Fruit fly (Drosophila melanogaster): ENCODE measurements around the gene CG31948.

CG31948 gene

dm6 chr2L:2420490-2420889 is 4.0 kb upstream of the CG31948 start, which contains the start of gene CG9886 (continued):
- no peak for TF ChIP-seq fd85E (GFP tag; optimal IDR thresholded peaks at IDR 0.05)
- peak; percentile 47; the same call in 2 of the 3 replicates for TF ChIP-seq CG8119 (GFP tag; IDR thresholded peaks at IDR 0.05)
- peak; percentile 22 for TF ChIP-seq net (GFP tag; optimal IDR thresholded peaks at IDR 0.05)
- no peak for TF ChIP-seq CG7368 (GFP tag; optimal IDR thresholded peaks at IDR 0.05)
- no peak for TF ChIP-seq dsx (GFP tag; optimal IDR thresholded peaks at IDR 0.05; ENCODE audit: poor library complexity, severe bottlenecking)
- peak; percentile 7 for TF ChIP-seq Ets21C (GFP tag; optimal IDR thresholded peaks at IDR 0.05)
- TF ChIP-seq OdsH (GFP tag; optimal IDR thresholded peaks at IDR 0.05), result peak; percentile 66
- peak; percentile 42 for TF ChIP-seq cyc (GFP tag; optimal IDR thresholded peaks at IDR 0.05)
- no peak for TF ChIP-seq CG11294 (GFP tag; IDR thresholded peaks at IDR 0.05)
- TF ChIP-seq Eip93F (GFP tag; optimal IDR thresholded peaks at IDR 0.05), result no peak
- no peak for TF ChIP-seq CG1621 (tag; optimal IDR thresholded peaks at IDR 0.05)
- TF ChIP-seq CG8319 (GFP tag; optimal IDR thresholded peaks at IDR 0.05), result no peak
- TF ChIP-seq pdm3 (GFP tag; optimal IDR thresholded peaks at IDR 0.05), result peak; percentile 60
- TF ChIP-seq dac (GFP tag; optimal IDR thresholded peaks at IDR 0.05), result no peak
- TF ChIP-seq Ets96B (tag; optimal IDR thresholded peaks at IDR 0.05), result peak; percentile 58
- TF ChIP-seq CG3919 (GFP tag; optimal IDR thresholded peaks at IDR 0.05), result peak; percentile 41
- TF ChIP-seq Gug (GFP tag; IDR thresholded peaks at IDR 0.05), result no peak
- no peak for TF ChIP-seq CG11762 (GFP tag; optimal IDR thresholded peaks at IDR 0.05; ENCODE audit: insufficient read depth)
- TF ChIP-seq spab (GFP tag; optimal IDR thresholded peaks at IDR 0.05), result no peak
- peak; percentile 80 for TF ChIP-seq svp (GFP tag)
- peak; percentile 34 for TF ChIP-seq Sox14 (GFP tag; optimal IDR thresholded peaks at IDR 0.05)
- peak; percentile 67 for TF ChIP-seq esn (GFP tag; optimal IDR thresholded peaks at IDR 0.05)
- no peak for TF ChIP-seq CG6276 (GFP tag; optimal IDR thresholded peaks at IDR 0.05)
- TF ChIP-seq Smox (GFP tag; optimal IDR thresholded peaks at IDR 0.05), result peak; percentile 62
- TF ChIP-seq achi (GFP tag; optimal IDR thresholded peaks at IDR 0.05), result peak; percentile 45
- TF ChIP-seq CG6854 (GFP tag; optimal IDR thresholded peaks at IDR 0.05), result no peak
- no peak for TF ChIP-seq Sox15 (GFP tag; optimal IDR thresholded peaks at IDR 0.05)
- TF ChIP-seq acj6 (GFP tag; optimal IDR thresholded peaks at IDR 0.05), result peak; percentile 55
- TF ChIP-seq Lpt (GFP tag; optimal IDR thresholded peaks at IDR 0.05), result peak; percentile 3
- no peak for TF ChIP-seq CG4318 (GFP tag; optimal IDR thresholded peaks at IDR 0.05)
- peak; percentile 44 for TF ChIP-seq Hr4 (GFP tag; optimal IDR thresholded peaks at IDR 0.05)
- peak; percentile 52 for TF ChIP-seq lz (GFP tag; optimal IDR thresholded peaks at IDR 0.05)
- no peak for TF ChIP-seq ss (GFP tag; optimal IDR thresholded peaks at IDR 0.05)
- TF ChIP-seq CG6808 (GFP tag; optimal IDR thresholded peaks at IDR 0.05), result no peak

dm6 chr2L:2419913-2420312 is 3.4 kb upstream of the CG31948 start, which contains the start of gene CG34447:
CG34447 (minus strand) TSS chr2L:2420013.
- TF ChIP-seq achi (GFP tag; optimal IDR thresholded peaks at IDR 0.05) (no peak), CG31627 (GFP tag; optimal IDR thresholded peaks at IDR 0.05) (no peak), Ets96B (tag; optimal IDR thresholded peaks at IDR 0.05) (no peak), Sox15 (GFP tag; optimal IDR thresholded peaks at IDR 0.05) (no peak), Smox (GFP tag; optimal IDR thresholded peaks at IDR 0.05) (no peak), Hr38 (GFP tag; optimal IDR thresholded peaks at IDR 0.05) (no peak), CG34406 (GFP tag; optimal IDR thresholded peaks at IDR 0.05) (no peak), lz (GFP tag; optimal IDR thresholded peaks at IDR 0.05) (no peak), Met (GFP tag; optimal IDR thresholded peaks at IDR 0.05) (no peak), OdsH (GFP tag; optimal IDR thresholded peaks at IDR 0.05) (no peak), fkh (GFP tag; optimal IDR thresholded peaks at IDR 0.05) (no peak)

DNA sequence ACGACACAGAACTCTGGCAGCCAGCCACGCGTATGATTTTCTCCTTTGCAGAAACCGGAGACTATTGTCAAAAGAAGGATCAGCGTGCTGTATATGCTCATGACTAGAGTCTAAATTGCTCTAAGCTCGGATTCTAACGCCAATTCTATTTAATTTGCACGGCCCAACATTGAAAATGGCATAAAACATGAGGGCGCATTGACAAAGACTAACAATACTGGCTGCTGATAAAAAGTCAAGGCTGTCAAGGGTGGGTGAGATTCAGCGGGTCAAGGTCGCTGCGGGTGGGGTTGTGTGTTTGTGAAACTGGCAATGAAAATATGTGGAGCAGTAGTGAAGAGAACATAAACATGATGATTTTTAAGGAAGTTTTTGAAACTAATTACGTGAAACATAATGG is 1.3 kb upstream of the CG31948 start, which contains the start of gene CG34448:
CG34448 (minus strand) TSS at position 101 of the 400 bp plus-strand sequence.
- TF ChIP-seq CG32006 (GFP tag; optimal IDR thresholded peaks at IDR 0.05), result no peak
- TF ChIP-seq Met (GFP tag; optimal IDR thresholded peaks at IDR 0.05), result no peak
- no peak for TF ChIP-seq CG3032 (tag; optimal IDR thresholded peaks at IDR 0.05)
- no peak for TF ChIP-seq CG16779 (tag; optimal IDR thresholded peaks at IDR 0.05)
- TF ChIP-seq cyc (GFP tag; optimal IDR thresholded peaks at IDR 0.05), result no peak
- no peak for TF ChIP-seq Ets21C (GFP tag; optimal IDR thresholded peaks at IDR 0.05)
- no peak for TF ChIP-seq topi (GFP tag; optimal IDR thresholded peaks at IDR 0.05)
- no peak for TF ChIP-seq Sox14 (GFP tag; optimal IDR thresholded peaks at IDR 0.05)
- no peak for TF ChIP-seq Hr38 (GFP tag; optimal IDR thresholded peaks at IDR 0.05)
- TF ChIP-seq Eip93F (GFP tag; optimal IDR thresholded peaks at IDR 0.05), result no peak
- no peak for TF ChIP-seq fd59A (GFP tag; optimal IDR thresholded peaks at IDR 0.05)
- TF ChIP-seq Hr39 (GFP tag; optimal IDR thresholded peaks at IDR 0.05), result no peak
- no peak for TF ChIP-seq Ets96B (tag; optimal IDR thresholded peaks at IDR 0.05)

All from whole organism, prepupa.